Fruit fly (Drosophila melanogaster) whole organism, embryonic: ENCODE measurements around the gene CG17145.

Experiments used
- Blimp-1 ChIP-seq: fragments of 200-800 bp; sonication (Bioruptor generic); optimal IDR thresholded peaks from 3 replicates; lab custom pipeline; 2018; ENCODE audit warnings: missing biosample characterization, missing genetic modification characterization, mild to moderate bottlenecking, moderate library complexity, missing genetic modification reagents
- CG10431 ChIP-seq: fragments of 200-800 bp; sonication (Bioruptor generic); optimal IDR thresholded peaks from 3 replicates; lab custom pipeline; 2018; ENCODE audit warnings: missing biosample characterization, mild to moderate bottlenecking, missing genetic modification characterization
- CG12769 ChIP-seq: fragments of 200-800 bp; sonication (Bioruptor generic); optimal IDR thresholded peaks from 2 replicates; lab custom pipeline; 2019; ENCODE audit warnings: missing biosample characterization, mild to moderate bottlenecking, missing genetic modification characterization, moderate library complexity
- CG13123 ChIP-seq: fragments of 200-800 bp; sonication (Bioruptor generic); optimal IDR thresholded peaks from 2 replicates; lab custom pipeline; 2016; ENCODE audit warnings: missing biosample characterization, missing genetic modification characterization
- CG15073 ChIP-seq: fragments of 200-800 bp; sonication (Bioruptor generic); optimal IDR thresholded peaks from 2 replicates; lab custom pipeline; 2016; ENCODE audit warnings: missing biosample characterization, missing genetic modification characterization
- CG1529 ChIP-seq: fragments of 200-800 bp; sonication (Bioruptor generic); optimal IDR thresholded peaks from 3 replicates; lab custom pipeline; 2018; ENCODE audit warnings: missing biosample characterization, missing genetic modification characterization
- CG15696 ChIP-seq: fragments of 200-800 bp; sonication (Bioruptor generic); optimal IDR thresholded peaks from 2 replicates; lab custom pipeline; 2019; ENCODE audit warnings: missing biosample characterization, mild to moderate bottlenecking, missing genetic modification characterization, moderate library complexity
- CG1603 ChIP-seq: fragments of 200-800 bp; sonication (Bioruptor generic); optimal IDR thresholded peaks from 2 replicates; lab custom pipeline; 2019; ENCODE audit warnings: missing biosample characterization, mild to moderate bottlenecking, missing genetic modification characterization, moderate library complexity
- CG17359 ChIP-seq: fragments of 200-800 bp; sonication (Bioruptor generic); optimal IDR thresholded peaks from 3 replicates; lab custom pipeline; 2018; ENCODE audit warnings: missing biosample characterization, mild to moderate bottlenecking, missing genetic modification characterization, moderate library complexity
- CG17361 ChIP-seq: fragments of 200-800 bp; sonication (Bioruptor generic); IDR thresholded peaks from 3 replicates; pipeline ENCODE4 v1.3.6; 2022; ENCODE audit warnings: missing biosample characterization, missing genetic modification characterization
- CG2199 ChIP-seq: fragments of 200-800 bp; sonication (Bioruptor generic); IDR thresholded peaks from 3 replicates; pipeline ENCODE4 v1.3.6; 2022; ENCODE audit warnings: missing biosample characterization, missing genetic modification characterization
- CG30020 ChIP-seq: fragments of 200-800 bp; optimal IDR thresholded peaks from 2 replicates; lab custom pipeline; 2019; ENCODE audit warnings: missing biosample characterization, mild to moderate bottlenecking, missing genetic modification characterization, moderate library complexity
- CG30403 ChIP-seq: fragments of 200-800 bp; sonication (Bioruptor generic); optimal IDR thresholded peaks from 3 replicates; lab custom pipeline; 2016; ENCODE audit warnings: missing biosample characterization, missing genetic modification characterization
- CG33557 ChIP-seq: fragments of 200-800 bp; sonication (Bioruptor generic); optimal IDR thresholded peaks from 2 replicates; lab custom pipeline; 2019; ENCODE audit warnings: missing biosample characterization, mild to moderate bottlenecking, missing genetic modification characterization, moderate library complexity
- CG4360 ChIP-seq: fragments of 200-800 bp; sonication (Bioruptor generic); IDR thresholded peaks from 2 replicates; pipeline ENCODE4 v1.3.6; 2022; ENCODE audit warnings: missing biosample characterization, missing genetic modification characterization
- CG5180 ChIP-seq: fragments of 200-800 bp; sonication (Bioruptor generic); optimal IDR thresholded peaks from 3 replicates; lab custom pipeline; 2017; ENCODE audit warnings: missing biosample characterization, missing genetic modification characterization, mild to moderate bottlenecking, moderate library complexity, missing genetic modification reagents
- CG8089 ChIP-seq: fragments of 200-800 bp; sonication (Bioruptor generic); optimal IDR thresholded peaks from 3 replicates; lab custom pipeline; 2016; ENCODE audit warnings: missing biosample characterization, missing genetic modification characterization
- CG8281 ChIP-seq: fragments of 200-800 bp; sonication (Bioruptor generic); optimal IDR thresholded peaks from 2 replicates; lab custom pipeline; 2018; ENCODE audit warnings: missing biosample characterization, mild to moderate bottlenecking, missing genetic modification characterization, moderate library complexity
- CG8290 ChIP-seq, 3 experiments: fragments of 200-800 bp; sonication (Bioruptor generic); optimal IDR thresholded peaks; 2 replicates each; lab custom pipeline; 2016 to 2019; ENCODE audit warnings: missing biosample characterization in 3 of 3, missing genetic modification characterization in 3 of 3, mild to moderate bottlenecking in 2 of 3, moderate library complexity in 1 of 3
- CG8478 ChIP-seq: fragments of >200 bp; optimal IDR thresholded peaks from 2 replicates; lab custom pipeline; 2018
- Eip74EF ChIP-seq, 2 experiments: fragments of 200-800 bp in 1 of 2; fragments of >200 bp in 1 of 2; sonication (Bioruptor generic) in 1 of 2; optimal IDR thresholded peaks; 2 replicates each; lab custom pipeline; 2017 to 2019; ENCODE audit warnings: missing biosample characterization in 2 of 2, missing genetic modification characterization in 2 of 2, mild to moderate bottlenecking in 1 of 2, moderate library complexity in 1 of 2
- GATAe ChIP-seq: fragments of 200-800 bp; sonication (Bioruptor generic); conservative IDR thresholded peaks from 2 replicates; pipeline ENCODE4 v1.3.6; 2022; ENCODE audit warnings: missing biosample characterization, missing genetic modification characterization
- HmgZ ChIP-seq: fragments of 200-800 bp; sonication (Bioruptor generic); optimal IDR thresholded peaks from 2 replicates; lab custom pipeline; 2018; ENCODE audit warnings: missing biosample characterization, mild to moderate bottlenecking, missing genetic modification characterization
- Lpt ChIP-seq: fragments of >200 bp; optimal IDR thresholded peaks from 2 replicates; lab custom pipeline; 2018; ENCODE audit warnings: missing biosample characterization, missing genetic modification characterization
- MTF-1 ChIP-seq: fragments of 200-800 bp; sonication (Bioruptor generic); optimal IDR thresholded peaks from 2 replicates; lab custom pipeline; 2018; ENCODE audit warnings: missing biosample characterization, mild to moderate bottlenecking, missing genetic modification characterization, borderline replicate concordance
- Med ChIP-seq: fragments of 200-800 bp; sonication (Bioruptor generic); peaks from one replicate; lab custom pipeline; 2016; ENCODE audit warnings: missing biosample characterization, missing genetic modification characterization, mild to moderate bottlenecking, inconsistent platforms, moderate library complexity
- NFAT ChIP-seq: fragments of 200-800 bp; sonication (Bioruptor generic); IDR thresholded peaks from 2 replicates; pipeline ENCODE4 v1.3.6; 2022; ENCODE audit warnings: missing biosample characterization, missing genetic modification characterization
- Pdp1 ChIP-seq, 2 experiments: fragments of 200-800 bp; sonication (Bioruptor generic); optimal IDR thresholded peaks; 3 replicates each; lab custom pipeline; 2016; ENCODE audit warnings: missing biosample characterization in 2 of 2, missing genetic modification characterization in 2 of 2, mild to moderate bottlenecking in 1 of 2, moderate library complexity in 1 of 2
- Ptx1 ChIP-seq: fragments of 200-800 bp; sonication (Bioruptor generic); IDR thresholded peaks from 2 replicates; pipeline ENCODE4 v1.3.6; 2022; ENCODE audit warnings: missing biosample characterization, missing genetic modification characterization
- Sin3A ChIP-seq: fragments of >200 bp; optimal IDR thresholded peaks from 2 replicates; lab custom pipeline; 2018
- Six4 ChIP-seq: fragments of 200-800 bp; sonication (Bioruptor generic); optimal IDR thresholded peaks from 2 replicates; lab custom pipeline; 2016; ENCODE audit warnings: missing biosample characterization, missing genetic modification characterization
- Stat92E ChIP-seq, 3 experiments: fragments of >200 bp in 2 of 3; fragments of 200-800 bp in 1 of 3; sonication (Bioruptor generic) in 1 of 3; optimal IDR thresholded peaks; 2 replicates each; lab custom pipeline; 2017 to 2019; ENCODE audit warnings: missing biosample characterization in 3 of 3, missing genetic modification characterization in 3 of 3, mild to moderate bottlenecking in 1 of 3, moderate library complexity in 1 of 3
- Xbp1 ChIP-seq: fragments of 200-800 bp; sonication (Bioruptor generic); optimal IDR thresholded peaks from 3 replicates; lab custom pipeline; 2016; ENCODE audit warnings: missing biosample characterization, mild to moderate bottlenecking, missing genetic modification characterization
- ab ChIP-seq: fragments of 200-800 bp; sonication (Bioruptor generic); optimal IDR thresholded peaks from 2 replicates; lab custom pipeline; 2016; ENCODE audit warnings: missing biosample characterization, missing genetic modification characterization
- al ChIP-seq: fragments of 200-800 bp; sonication (Bioruptor generic); IDR thresholded peaks from 2 replicates; pipeline ENCODE4 v1.3.6; 2022; ENCODE audit warnings: missing biosample characterization, missing genetic modification characterization
- fd64A ChIP-seq: fragments of 200-800 bp; sonication (Bioruptor generic); optimal IDR thresholded peaks from 3 replicates; lab custom pipeline; 2018; ENCODE audit warnings: missing biosample characterization, mild to moderate bottlenecking, missing genetic modification characterization
- fd96Cb ChIP-seq: fragments of 200-800 bp; sonication (Bioruptor generic); optimal IDR thresholded peaks from 2 replicates; lab custom pipeline; 2018; ENCODE audit warnings: missing biosample characterization, mild to moderate bottlenecking, missing genetic modification characterization, moderate library complexity
- ham ChIP-seq: fragments of 200-800 bp; sonication (Bioruptor generic); IDR thresholded peaks from 2 replicates; pipeline ENCODE4 v1.3.6; 2022; ENCODE audit warnings: missing biosample characterization, missing genetic modification characterization
- lbe ChIP-seq: fragments of 200-800 bp; sonication (Bioruptor generic); optimal IDR thresholded peaks from 2 replicates; lab custom pipeline; 2016; ENCODE audit warnings: missing biosample characterization, mild to moderate bottlenecking, missing genetic modification characterization
- luna ChIP-seq: fragments of 200-800 bp; sonication (Bioruptor generic); optimal IDR thresholded peaks from 2 replicates; lab custom pipeline; 2016; ENCODE audit warnings: missing biosample characterization, missing genetic modification characterization
- org-1 ChIP-seq: fragments of 200-800 bp; sonication (Bioruptor generic); optimal IDR thresholded peaks from 2 replicates; lab custom pipeline; 2017; ENCODE audit warnings: missing biosample characterization, missing genetic modification characterization
- pan ChIP-seq, 4 experiments: fragments of >200 bp in 3 of 4; fragments of 200-800 bp in 1 of 4; sonication (Bioruptor generic) in 1 of 4; optimal IDR thresholded peaks in 3 of 4; IDR thresholded peaks in 1 of 4; 2 replicates each; pipeline versions ENCODE4 v1.3.6 to Lab custom; 2017 to 2022; ENCODE audit warnings: missing biosample characterization in 2 of 4, missing genetic modification characterization in 2 of 4, mixed read lengths in 1 of 4
- pnt ChIP-seq: fragments of 200-800 bp; sonication (Bioruptor generic); optimal IDR thresholded peaks from 3 replicates; lab custom pipeline; 2016; ENCODE audit warnings: missing biosample characterization, missing genetic modification characterization
- pum ChIP-seq: fragments of 200-800 bp; sonication (Bioruptor generic); optimal IDR thresholded peaks from 2 replicates; lab custom pipeline; 2016; ENCODE audit warnings: missing biosample characterization, missing genetic modification characterization
- rib ChIP-seq: fragments of 200-800 bp; sonication (Bioruptor generic); IDR thresholded peaks from 2 replicates; pipeline ENCODE4 v1.3.6; 2022; ENCODE audit warnings: missing biosample characterization, missing genetic modification characterization
- sob ChIP-seq: fragments of 200-800 bp; sonication (Bioruptor generic); IDR thresholded peaks from 2 replicates; pipeline ENCODE4 v1.3.6; 2022; ENCODE audit warnings: missing biosample characterization, missing genetic modification characterization
- tll ChIP-seq, 2 experiments: fragments of 200-800 bp in 1 of 2; fragments of >200 bp in 1 of 2; sonication (Bioruptor generic) in 1 of 2; optimal IDR thresholded peaks; 2 replicates each; lab custom pipeline; 2017 to 2019; ENCODE audit warnings: missing biosample characterization in 2 of 2, missing genetic modification characterization in 2 of 2, mild to moderate bottlenecking in 1 of 2, moderate library complexity in 1 of 2
- vnd ChIP-seq: fragments of 200-800 bp; sonication (Bioruptor generic); IDR thresholded peaks from 3 replicates; pipeline ENCODE4 v1.3.6; 2022; ENCODE audit warnings: missing biosample characterization, missing genetic modification characterization; ENCODE audit not compliant: partially characterized antibody

The CG17145 gene

dm6 chr3L:20192872-20193747 is 28.5 kb upstream of the CG17145 start (continued):
- TF ChIP-seq Sin3A (lab: Kevin White, UChicago) (no peak), Med (GFP tag; lab: Kevin White, UChicago) (peak; percentile 57), pan (optimal IDR thresholded peaks at IDR 0.05; lab: Kevin White, UChicago) (no peak), pan (GFP tag; optimal IDR thresholded peaks at IDR 0.05 in 1 of 2, IDR thresholded peaks at IDR 0.05 in 1 of 2) (peak in 1 of 2 experiments; percentile 30), lbe (GFP tag; lab: Kevin White, UChicago) (no peak), fd64A (GFP tag; lab: Kevin White, UChicago) (no peak), CG1529 (GFP tag; lab: Kevin White, UChicago) (no peak), CG12769 (tag; lab: Kevin White, UChicago) (peak; percentile 52), CG8089 (GFP tag; lab: Kevin White, UChicago) (no peak), Eip74EF (GFP tag; optimal IDR thresholded peaks at IDR 0.05; lab: Kevin White, UChicago) (no peak), ham (GFP tag; lab: Robert Waterston, UW) (no peak), Ptx1 (0 out of 2 replicates have a peak, but pooled peaks have one; percentile 15), pnt (GFP tag; lab: Kevin White, UChicago) (no peak), al (no peak), tll (GFP tag; optimal IDR thresholded peaks at IDR 0.05; lab: Kevin White, UChicago) (no peak), fd96Cb (tag; lab: Kevin White, UChicago) (no peak), Xbp1 (GFP tag; lab: Kevin White, UChicago) (peak; percentile 35), CG15696 (tag; lab: Kevin White, UChicago) (no peak), vnd (no peak), NFAT (GFP tag; lab: Robert Waterston, UW) (no peak), GATAe (GFP tag; lab: Robert Waterston, UW) (0 out of 2 replicates have a peak, but pooled peaks have one; percentile 48), CG30020 (no peak), CG17361 (GFP tag; lab: Robert Waterston, UW) (no peak), Stat92E (GFP tag; optimal IDR thresholded peaks at IDR 0.05; lab: Kevin White, UChicago) (peak in 1 of 3 experiments; percentile 46), HmgZ (tag; lab: Kevin White, UChicago) (peak; percentile 40), CG33557 (GFP tag; lab: Kevin White, UChicago) (no peak), CG5180 (GFP tag; lab: Kevin White, UChicago) (peak; percentile 90), CG8478 (lab: Kevin White, UChicago) (no peak), CG13123 (GFP tag; lab: Kevin White, UChicago) (no peak), Blimp-1 (GFP tag; lab: Kevin White, UChicago) (no peak), Six4 (GFP tag; lab: Kevin White, UChicago) (no peak), luna (no peak), CG8290 (GFP tag; optimal IDR thresholded peaks at IDR 0.05; lab: Kevin White, UChicago) (no peak), CG8290 (tag; optimal IDR thresholded peaks at IDR 0.05; lab: Kevin White, UChicago) (no peak), Lpt (GFP tag; lab: Kevin White, UChicago) (no peak), sob (no peak), MTF-1 (GFP tag; lab: Kevin White, UChicago) (no peak), CG4360 (GFP tag; lab: Robert Waterston, UW) (no peak), CG17359 (tag; lab: Kevin White, UChicago) (no peak), CG15073 (GFP tag; lab: Kevin White, UChicago) (no peak), CG8281 (no peak), rib (GFP tag; lab: Robert Waterston, UW) (no peak), Pdp1 (GFP tag; optimal IDR thresholded peaks at IDR 0.05; lab: Kevin White, UChicago) (peak in 1 of 2 experiments; percentile 72), CG1603 (no peak), org-1 (no peak), CG10431 (GFP tag; lab: Kevin White, UChicago) (no peak), pum (no peak), ab (no peak), CG2199 (no peak), CG30403 (GFP tag; lab: Kevin White, UChicago) (no peak)
